Fruit fly (Drosophila melanogaster) whole organism, pupa: ENCODE data around the gene CG16888.

Source experiments
- CG10348 ChIP-seq: fragments of 200-800 bp; sonication (Bioruptor generic); IDR thresholded peaks from 2 replicates; pipeline ENCODE4 v1.3.6; 2022; ENCODE audit warnings: missing biosample characterization, missing genetic modification characterization
- CG12605 ChIP-seq: fragments of 200-800 bp; sonication (Bioruptor generic); IDR thresholded peaks from 2 replicates; pipeline ENCODE4 v1.3.6; 2022; ENCODE audit warnings: missing biosample characterization, missing genetic modification characterization
- CG13204 ChIP-seq: fragments of 200-800 bp; sonication (Bioruptor generic); optimal IDR thresholded peaks from 2 replicates; lab custom pipeline; 2018; ENCODE audit warnings: missing biosample characterization, mild to moderate bottlenecking, missing genetic modification characterization, moderate library complexity
- CG14655 ChIP-seq: fragments of 200-800 bp; sonication (Bioruptor generic); optimal IDR thresholded peaks from 3 replicates; lab custom pipeline; 2017; ENCODE audit warnings: mild to moderate bottlenecking, missing biosample characterization, missing genetic modification reagents, missing genetic modification characterization
- CG15710 ChIP-seq: fragments of 200-800 bp; sonication (Bioruptor generic); optimal IDR thresholded peaks from 2 replicates; lab custom pipeline; 2018; ENCODE audit warnings: missing biosample characterization, mild to moderate bottlenecking, missing genetic modification characterization, moderate library complexity
- CG17806 ChIP-seq: fragments of 200-800 bp; sonication (Bioruptor generic); optimal IDR thresholded peaks from 2 replicates; lab custom pipeline; 2018; ENCODE audit warnings: missing biosample characterization, mild to moderate bottlenecking, missing genetic modification characterization, moderate library complexity
- CG32121 ChIP-seq: fragments of 200-800 bp; sonication (Bioruptor generic); IDR thresholded peaks from 2 replicates; pipeline ENCODE4 v1.3.6; 2022; ENCODE audit warnings: missing biosample characterization, missing genetic modification characterization
- CG34367 ChIP-seq: fragments of 200-800 bp; sonication (Bioruptor generic); optimal IDR thresholded peaks from 2 replicates; lab custom pipeline; 2018; ENCODE audit warnings: missing biosample characterization, mild to moderate bottlenecking, missing genetic modification characterization
- CG4496 ChIP-seq: fragments of 200-800 bp; sonication (Bioruptor generic); IDR thresholded peaks from 3 replicates; pipeline ENCODE4 v1.3.6; 2022; ENCODE audit warnings: missing biosample characterization, missing genetic modification characterization
- CG8159 ChIP-seq: fragments of 200-800 bp; sonication (Bioruptor generic); optimal IDR thresholded peaks from 3 replicates; lab custom pipeline; 2018; ENCODE audit warnings: missing biosample characterization, mild to moderate bottlenecking, missing genetic modification characterization, moderate library complexity
- CG8301 ChIP-seq: fragments of 200-800 bp; sonication (Bioruptor generic); optimal IDR thresholded peaks from 2 replicates; lab custom pipeline; 2018; ENCODE audit warnings: missing biosample characterization, mild to moderate bottlenecking, missing genetic modification characterization
- CG9948 ChIP-seq: fragments of 200-800 bp; sonication (Bioruptor generic); optimal IDR thresholded peaks from 2 replicates; lab custom pipeline; 2018; ENCODE audit warnings: missing biosample characterization, mild to moderate bottlenecking, missing genetic modification characterization, moderate library complexity
- D1 ChIP-seq: fragments of 200-800 bp; sonication (Bioruptor generic); optimal IDR thresholded peaks from 2 replicates; lab custom pipeline; 2018; ENCODE audit warnings: missing biosample characterization, mild to moderate bottlenecking, missing genetic modification characterization, moderate library complexity
- EcR ChIP-seq: fragments of 200-800 bp; sonication (Bioruptor generic); optimal IDR thresholded peaks from 3 replicates; lab custom pipeline; 2019; ENCODE audit warnings: missing biosample characterization, missing genetic modification characterization, mild to moderate bottlenecking, moderate library complexity, missing genetic modification reagents
- Ets98B ChIP-seq: fragments of 200-800 bp; sonication (Bioruptor generic); IDR thresholded peaks from 2 replicates; pipeline ENCODE4 v1.3.6; 2022; ENCODE audit warnings: missing biosample characterization, missing genetic modification characterization
- Pif1A ChIP-seq: fragments of 200-800 bp; sonication (Bioruptor generic); optimal IDR thresholded peaks from 3 replicates; lab custom pipeline; 2016; ENCODE audit warnings: missing biosample characterization, missing genetic modification characterization
- Pif1B ChIP-seq: fragments of 200-800 bp; sonication (Bioruptor generic); optimal IDR thresholded peaks from 3 replicates; lab custom pipeline; 2016; ENCODE audit warnings: missing biosample characterization, missing genetic modification characterization
- Snoo ChIP-seq: fragments of 200-800 bp; sonication (Bioruptor generic); optimal IDR thresholded peaks from 3 replicates; lab custom pipeline; 2017; ENCODE audit warnings: missing biosample characterization, mild to moderate bottlenecking, missing genetic modification characterization, inconsistent platforms
- fd96Ca ChIP-seq: fragments of 200-800 bp; sonication (Bioruptor generic); IDR thresholded peaks from 3 replicates; pipeline ENCODE4 v1.3.6; 2022; ENCODE audit warnings: missing biosample characterization, missing genetic modification characterization
- gl ChIP-seq: fragments of 200-800 bp; sonication (Bioruptor generic); optimal IDR thresholded peaks from 2 replicates; lab custom pipeline; 2018; ENCODE audit warnings: missing biosample characterization, mild to moderate bottlenecking, missing genetic modification characterization
- rn ChIP-seq: fragments of 200-800 bp; sonication (Bioruptor generic); IDR thresholded peaks from 2 replicates; pipeline ENCODE4 v1.3.6; 2022; ENCODE audit warnings: missing biosample characterization, missing genetic modification characterization

The CG16888 gene

DNA sequence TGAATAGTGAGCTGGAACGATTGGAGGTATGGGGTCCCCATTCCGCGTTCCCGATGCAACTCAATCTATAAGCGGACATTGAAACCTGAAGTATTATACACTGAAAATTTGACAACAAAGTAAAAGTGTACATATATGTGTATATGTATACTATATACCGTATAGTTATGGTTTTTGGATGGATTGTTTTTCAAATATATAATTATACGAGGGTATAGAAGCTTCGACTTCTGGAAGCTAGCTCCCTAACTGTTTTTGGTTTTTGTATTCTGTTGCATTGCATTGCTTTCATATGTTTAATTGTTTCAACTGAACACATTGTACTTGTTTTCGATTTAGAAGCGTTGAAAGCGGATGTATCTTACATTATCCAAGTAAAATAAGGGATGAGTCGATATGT, at the start of gene CG16888:
CG16888 (minus strand) TSS at position 101 of the 400 bp plus-strand sequence.
- no peak for TF ChIP-seq D1 (tag; lab: Kevin White, UChicago)
- no peak for TF ChIP-seq CG34367 (tag; lab: Kevin White, UChicago)
- TF ChIP-seq CG10348 (GFP tag; lab: Robert Waterston, UW), result no peak
- no peak for TF ChIP-seq Ets98B (GFP tag; lab: Robert Waterston, UW)

DNA sequence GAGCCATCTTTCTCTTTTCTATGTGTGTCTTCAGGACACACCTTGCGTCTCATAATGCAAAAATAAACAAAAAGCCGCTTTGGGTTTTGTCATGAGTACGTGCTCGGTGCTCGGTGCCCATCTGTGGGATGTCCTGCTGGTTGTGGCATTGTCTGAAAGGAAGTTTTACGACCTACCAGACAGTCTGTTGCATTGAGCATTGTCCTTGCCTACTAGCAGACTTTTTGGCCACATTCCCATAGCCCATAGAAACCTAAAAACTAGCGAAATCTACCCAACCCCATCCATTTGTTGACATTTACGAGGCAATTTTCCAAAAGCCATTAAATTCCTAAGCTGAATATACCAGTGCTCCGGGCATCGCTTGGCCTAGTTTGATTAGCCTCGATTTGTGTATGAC, 38.0 kb upstream of the CG16888 start:
- no peak for TF ChIP-seq CG4496 (GFP tag; lab: Robert Waterston, UW)
- no peak for TF ChIP-seq Pif1B (GFP tag; lab: Kevin White, UChicago)
- no peak for TF ChIP-seq EcR (GFP tag; lab: Kevin White, UChicago)
- no peak for TF ChIP-seq CG34367 (tag; lab: Kevin White, UChicago)
- no peak for TF ChIP-seq CG15710 (tag; lab: Kevin White, UChicago)
- TF ChIP-seq gl (tag; lab: Kevin White, UChicago), result no peak
- no peak for TF ChIP-seq Snoo
- no peak for TF ChIP-seq CG14655 (GFP tag; lab: Kevin White, UChicago)
- TF ChIP-seq CG8301 (tag; lab: Kevin White, UChicago), result no peak
- no peak for TF ChIP-seq Ets98B (GFP tag; lab: Robert Waterston, UW)

DNA sequence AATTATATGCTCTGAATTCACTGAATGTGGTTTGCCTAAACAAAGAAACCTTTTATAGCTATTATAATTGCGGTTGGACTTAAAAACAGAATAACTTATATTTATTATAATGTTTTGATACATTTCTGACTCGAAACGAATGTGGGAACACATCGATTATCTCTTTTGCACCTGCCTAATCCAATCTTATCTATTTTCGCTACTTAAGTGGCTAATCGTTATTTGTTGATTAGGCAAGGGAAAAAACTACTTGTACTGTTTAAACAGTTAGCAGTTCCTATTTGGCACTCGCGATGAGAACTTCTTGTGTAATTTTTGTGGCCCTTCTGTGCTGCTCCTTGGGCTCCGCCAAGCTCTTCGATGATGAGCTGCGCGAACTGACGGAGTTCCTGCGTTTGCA, 36.1 kb upstream of the CG16888 start, which contains the start of gene CG7968:
CG7968 (plus strand) TSS at position 276 of the 400 bp plus-strand sequence.
- TF ChIP-seq CG9948 (no peak), Pif1B (GFP tag; lab: Kevin White, UChicago) (no peak), gl (tag; lab: Kevin White, UChicago) (no peak), CG32121 (no peak), CG10348 (GFP tag; lab: Robert Waterston, UW) (no peak), D1 (tag; lab: Kevin White, UChicago) (no peak), fd96Ca (GFP tag; lab: Robert Waterston, UW) (no peak), CG8159 (tag; lab: Kevin White, UChicago) (no peak), CG12605 (no peak), CG13204 (no peak), CG8301 (tag; lab: Kevin White, UChicago) (no peak), Ets98B (GFP tag; lab: Robert Waterston, UW) (no peak), EcR (GFP tag; lab: Kevin White, UChicago) (no peak), rn (no peak), CG17806 (tag; lab: Kevin White, UChicago) (no peak), Pif1A (no peak)

DNA sequence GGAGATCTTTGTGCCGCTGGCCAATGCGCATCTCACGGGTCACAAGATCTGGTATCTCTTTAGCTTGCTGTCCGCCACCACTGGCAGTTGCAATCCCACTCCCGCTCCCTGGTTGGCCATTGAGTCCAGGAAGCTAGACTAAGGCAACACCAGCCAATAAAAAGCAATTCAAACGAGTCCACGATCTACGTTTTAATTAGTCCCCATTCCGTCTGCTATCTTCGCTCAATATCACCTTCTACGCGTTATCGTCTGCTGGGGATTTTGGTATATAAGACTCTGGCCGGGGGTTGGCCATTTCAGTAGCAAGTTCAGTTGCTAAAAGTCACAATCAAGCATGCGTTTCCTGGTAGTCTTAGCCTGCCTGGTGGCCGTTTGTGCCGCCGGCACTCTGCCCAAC, 34.6 kb upstream of the CG16888 start, which contains the start of gene CG7953:
CG7953 (plus strand) TSS at position 301 of the 400 bp plus-strand sequence.
- TF ChIP-seq CG12605 (no peak), D1 (tag; lab: Kevin White, UChicago) (no peak), EcR (GFP tag; lab: Kevin White, UChicago) (no peak), Snoo (no peak), CG13204 (no peak), CG10348 (GFP tag; lab: Robert Waterston, UW) (no peak)

DNA sequence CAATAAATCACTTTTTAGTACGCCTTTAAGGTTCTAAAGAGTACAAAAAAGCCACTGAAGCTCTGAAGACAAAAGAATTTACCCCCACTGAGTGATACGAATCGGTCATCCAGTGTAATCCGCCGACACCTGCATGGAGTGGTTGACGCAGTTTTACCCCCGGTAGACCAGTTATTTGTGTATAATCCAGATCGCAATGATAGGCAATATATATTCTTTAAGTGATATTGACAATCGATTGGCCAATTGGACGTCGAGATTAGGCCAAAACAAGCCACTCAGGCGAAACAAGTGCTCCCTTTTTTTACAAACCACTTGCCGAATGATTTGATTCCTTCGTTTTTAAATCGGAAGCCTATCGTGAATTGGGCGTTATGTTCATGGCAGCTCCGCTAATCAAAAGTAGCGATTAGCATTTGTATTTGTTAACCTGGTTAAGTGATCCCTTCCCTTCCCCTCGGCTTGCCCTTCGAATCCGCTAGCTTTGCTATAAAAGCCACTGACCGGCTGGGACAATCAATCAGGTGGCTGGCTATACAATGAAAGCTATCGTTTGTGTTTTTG, 33.3 kb upstream of the CG16888 start, which contains the start of gene CG7916:
CG7916 (plus strand) TSS at position 514 of the 564 bp plus-strand sequence.
- TF ChIP-seq CG32121 (no peak), fd96Ca (GFP tag; lab: Robert Waterston, UW) (no peak)

DNA sequence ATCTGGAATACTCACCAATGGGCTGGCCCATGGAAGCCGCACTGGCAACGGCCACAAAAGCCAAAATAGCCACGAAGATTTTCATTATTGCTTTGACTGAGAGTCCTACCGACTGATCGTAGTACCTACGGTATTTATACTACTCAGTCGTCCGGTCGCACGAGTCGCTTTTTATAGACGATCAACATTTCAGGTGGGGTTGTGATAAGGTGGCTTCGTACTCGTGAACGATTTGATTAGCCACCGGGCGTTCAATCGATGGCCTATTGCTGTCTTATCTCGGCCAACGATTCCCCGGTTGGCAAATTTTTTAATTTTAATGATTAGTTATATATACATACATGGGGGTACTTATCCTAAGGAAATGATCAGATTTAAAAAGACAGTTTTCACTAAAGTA, 32.1 kb upstream of the CG16888 start, which contains the start of gene CG8997:
CG8997 (minus strand) TSS at position 148 of the 400 bp plus-strand sequence.
- TF ChIP-seq CG15710 (tag; lab: Kevin White, UChicago) (no peak), D1 (tag; lab: Kevin White, UChicago) (no peak), CG8159 (tag; lab: Kevin White, UChicago) (no peak), CG10348 (GFP tag; lab: Robert Waterston, UW) (no peak), CG32121 (no peak), Pif1A (no peak)

DNA sequence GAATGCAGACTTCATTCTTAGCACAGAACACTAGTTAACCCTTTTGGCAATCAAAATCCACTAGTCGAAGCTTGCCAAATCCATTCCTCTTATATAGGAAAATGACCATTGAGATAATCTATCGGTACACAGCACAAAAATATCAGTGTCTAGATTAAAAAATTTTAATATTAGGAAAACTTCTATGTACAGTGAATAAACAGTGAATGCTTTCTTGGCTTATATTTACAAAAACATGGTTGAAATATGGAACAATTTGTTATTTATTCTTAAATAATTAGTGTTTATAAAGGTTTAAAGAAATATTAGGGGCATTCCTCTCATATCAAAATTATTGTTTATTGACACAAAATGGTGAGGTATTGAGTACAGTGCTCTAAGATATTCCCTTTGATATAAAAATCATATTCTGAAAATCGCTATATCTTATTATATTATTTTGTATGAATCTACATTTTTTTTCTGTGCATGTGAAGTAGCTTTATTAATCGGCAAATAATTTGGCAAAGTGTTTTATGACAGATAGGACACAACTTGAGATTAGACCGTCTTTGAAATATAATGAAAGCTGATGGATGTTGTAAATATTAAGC, 30.7 kb upstream of the CG16888 start, which contains the start of gene CG33306:
CG33306 (minus strand) TSS at position 51 of the 593 bp plus-strand sequence.
- TF ChIP-seq Pif1B (GFP tag; lab: Kevin White, UChicago), result no peak
- TF ChIP-seq CG12605, result no peak
- no peak for TF ChIP-seq gl (tag; lab: Kevin White, UChicago)
- no peak for TF ChIP-seq D1 (tag; lab: Kevin White, UChicago)
- no peak for TF ChIP-seq CG15710 (tag; lab: Kevin White, UChicago)
- no peak for TF ChIP-seq CG9948
- no peak for TF ChIP-seq CG14655 (GFP tag; lab: Kevin White, UChicago)
- TF ChIP-seq CG34367 (tag; lab: Kevin White, UChicago), result no peak
- TF ChIP-seq EcR (GFP tag; lab: Kevin White, UChicago), result no peak
- no peak for TF ChIP-seq fd96Ca (GFP tag; lab: Robert Waterston, UW)
- no peak for TF ChIP-seq CG32121
- no peak for TF ChIP-seq Ets98B (GFP tag; lab: Robert Waterston, UW)
- TF ChIP-seq, all 21 proteins: peak for 0
